Fruit fly (Drosophila melanogaster): Measurements from ENCODE around the gene Btk.

dm6 chr2L:8297070-8297469 lies 3.8 kb downstream of the Btk start:
- no peak for TF ChIP-seq CTCF (optimal IDR thresholded peaks at IDR 0.05)
- TF ChIP-seq CG8478 (optimal IDR thresholded peaks at IDR 0.05), result no peak

Measured in S2 (cell line).